Fruit fly (Drosophila melanogaster): ENCODE data around the gene ppan.
A peak's percentile ranks its signal among the peaks of the same experiment; 100 is the strongest.

Gene ppan

dm6 chr3R:21111964-21112740 lies 3.9 kb upstream of the ppan start (continued):
- TF ChIP-seq CG15514 (GFP tag; optimal IDR thresholded peaks at IDR 0.05) (no peak), CG10959 (GFP tag; IDR thresholded peaks at IDR 0.05) (no peak), CG2120 (GFP tag; optimal IDR thresholded peaks at IDR 0.05) (peak; percentile 27), YL-1 (GFP tag; optimal IDR thresholded peaks at IDR 0.05) (no peak), CG10431 (GFP tag; optimal IDR thresholded peaks at IDR 0.05) (no peak), CG14050 (GFP tag; IDR thresholded peaks at IDR 0.05) (no peak), CG30431 (GFP tag; optimal IDR thresholded peaks at IDR 0.05) (no peak), CG3847 (GFP tag; IDR thresholded peaks at IDR 0.05) (no peak; the same call in 1 of the 2 replicates), Ets65A (GFP tag) (peak; percentile 93), ara (GFP tag; IDR thresholded peaks at IDR 0.05) (no peak), CG2889 (GFP tag; IDR thresholded peaks at IDR 0.05) (no peak; the same call in 2 of the 3 replicates), vvl (GFP tag; IDR thresholded peaks at IDR 0.05) (no peak), CG10654 (GFP tag; optimal IDR thresholded peaks at IDR 0.05) (no peak), crc (GFP tag; optimal IDR thresholded peaks at IDR 0.05) (no peak), cwo (GFP tag; optimal IDR thresholded peaks at IDR 0.05) (no peak), CG30403 (GFP tag; optimal IDR thresholded peaks at IDR 0.05) (peak; percentile 23), Ada2b (GFP tag; IDR thresholded peaks at IDR 0.05) (no peak), CG10366 (GFP tag; IDR thresholded peaks at IDR 0.05) (peak; percentile 15; the same call in 1 of the 2 replicates), bowl (GFP tag; IDR thresholded peaks at IDR 0.05) (peak; percentile 51; the same call in 1 of the 2 replicates), lmd (GFP tag; IDR thresholded peaks at IDR 0.05) (peak; percentile 26; the same call in 1 of the 2 replicates), az2 (GFP tag; optimal IDR thresholded peaks at IDR 0.05) (peak; percentile 34), CG3995 (GFP tag; optimal IDR thresholded peaks at IDR 0.05) (no peak), pan (optimal IDR thresholded peaks at IDR 0.05) (no peak), pan (GFP tag; optimal IDR thresholded peaks at IDR 0.05 in 1 of 2, IDR thresholded peaks at IDR 0.05 in 1 of 2) (no peak), Vsx1 (GFP tag; optimal IDR thresholded peaks at IDR 0.05) (no peak), CG17328 (GFP tag; IDR thresholded peaks at IDR 0.05) (no peak), sr (GFP tag; IDR thresholded peaks at IDR 0.05) (no peak), Scr (GFP tag; IDR thresholded peaks at IDR 0.05; ENCODE audit: partially characterized antibody) (no peak), lov (optimal IDR thresholded peaks at IDR 0.05) (no peak), lov (GFP tag; IDR thresholded peaks at IDR 0.05) (no peak), twi (tag; optimal IDR thresholded peaks at IDR 0.05) (no peak), al (GFP tag; IDR thresholded peaks at IDR 0.05) (no peak), CG17186 (GFP tag; optimal IDR thresholded peaks at IDR 0.05) (no peak), disco-r (GFP tag; optimal IDR thresholded peaks at IDR 0.05) (no peak), peb (GFP tag; IDR thresholded peaks at IDR 0.05) (no peak), Ets97D (GFP tag; optimal IDR thresholded peaks at IDR 0.05) (no peak), CG4360 (GFP tag; IDR thresholded peaks at IDR 0.05) (peak; percentile 88), B-H2 (GFP tag; optimal IDR thresholded peaks at IDR 0.05) (no peak), CG10267 (tag; optimal IDR thresholded peaks at IDR 0.05) (no peak), hth (optimal IDR thresholded peaks at IDR 0.05) (no peak), CG12391 (tag; optimal IDR thresholded peaks at IDR 0.05) (peak; percentile 38), CG17802 (tag; optimal IDR thresholded peaks at IDR 0.05) (no peak), Hand (GFP tag; optimal IDR thresholded peaks at IDR 0.05) (no peak), CG11696 (GFP tag; IDR thresholded peaks at IDR 0.05) (no peak), chif (GFP tag; optimal IDR thresholded peaks at IDR 0.05) (no peak), Ptx1 (GFP tag; IDR thresholded peaks at IDR 0.05) (peak; percentile 17; the same call in 1 of the 2 replicates), Meics (GFP tag; optimal IDR thresholded peaks at IDR 0.05) (peak; percentile 63), Nf-YA (GFP tag; IDR thresholded peaks at IDR 0.05) (no peak), Max (GFP tag; optimal IDR thresholded peaks at IDR 0.05) (no peak), ci (GFP tag; IDR thresholded peaks at IDR 0.05) (no peak), Hsf (GFP tag; optimal IDR thresholded peaks at IDR 0.05) (peak; percentile 20), p53 (GFP tag; optimal IDR thresholded peaks at IDR 0.05) (no peak)
